Fruit fly (Drosophila melanogaster) whole organism, embryonic: ENCODE data around the gene wg.

ENCODE experiments used
- Abd-B ChIP-seq: fragments of 200-800 bp; sonication (Bioruptor generic); optimal IDR thresholded peaks from 2 replicates; lab custom pipeline; 2018; ENCODE audit warnings: missing biosample characterization, mild to moderate bottlenecking, missing genetic modification characterization, moderate library complexity
- Ada2b ChIP-seq: fragments of 200-800 bp; sonication (Bioruptor generic); IDR thresholded peaks from 2 replicates; pipeline ENCODE4 v1.3.6; 2022; ENCODE audit warnings: missing biosample characterization, missing genetic modification characterization
- Adf1 ChIP-seq: fragments of 200-800 bp; sonication (Bioruptor generic); IDR thresholded peaks from 2 replicates; pipeline ENCODE4 v1.3.6; 2022; ENCODE audit warnings: missing biosample characterization, missing genetic modification characterization
- CG10979 ChIP-seq: fragments of 200-800 bp; sonication (Bioruptor generic); optimal IDR thresholded peaks from 2 replicates; lab custom pipeline; 2018; ENCODE audit warnings: missing biosample characterization, mild to moderate bottlenecking, missing genetic modification characterization, moderate library complexity
- CG14965 ChIP-seq: fragments of 200-800 bp; sonication (Bioruptor generic); optimal IDR thresholded peaks from 2 replicates; lab custom pipeline; 2016; ENCODE audit warnings: missing biosample characterization, missing genetic modification characterization, borderline replicate concordance
- CG15601 ChIP-seq: fragments of 200-800 bp; sonication (Bioruptor generic); optimal IDR thresholded peaks from 3 replicates; lab custom pipeline; 2019; ENCODE audit warnings: missing biosample characterization, mild to moderate bottlenecking, missing genetic modification characterization, moderate library complexity
- CG15696 ChIP-seq: fragments of 200-800 bp; sonication (Bioruptor generic); optimal IDR thresholded peaks from 2 replicates; lab custom pipeline; 2019; ENCODE audit warnings: missing biosample characterization, mild to moderate bottlenecking, missing genetic modification characterization, moderate library complexity
- CG16815 ChIP-seq: fragments of 200-800 bp; sonication (Bioruptor generic); optimal IDR thresholded peaks from 3 replicates; lab custom pipeline; 2017; ENCODE audit warnings: missing biosample characterization, mild to moderate bottlenecking, missing genetic modification characterization
- CG17385 ChIP-seq: fragments of 200-800 bp; sonication (Bioruptor generic); optimal IDR thresholded peaks from 3 replicates; lab custom pipeline; 2018; ENCODE audit warnings: missing biosample characterization, mild to moderate bottlenecking, missing genetic modification characterization
- CG2202 ChIP-seq: fragments of 200-800 bp; sonication (Bioruptor generic); optimal IDR thresholded peaks from 2 replicates; lab custom pipeline; 2018; ENCODE audit warnings: missing biosample characterization, mild to moderate bottlenecking, missing genetic modification characterization
- CG2875 ChIP-seq: fragments of 200-800 bp; sonication (Bioruptor generic); optimal IDR thresholded peaks from 2 replicates; lab custom pipeline; 2017; ENCODE audit warnings: missing biosample characterization, mild to moderate bottlenecking, missing genetic modification characterization, missing genetic modification reagents
- CG30431 ChIP-seq: fragments of 200-800 bp; sonication (Bioruptor generic); optimal IDR thresholded peaks from 2 replicates; lab custom pipeline; 2017; ENCODE audit warnings: missing biosample characterization, missing genetic modification characterization
- CG31224 ChIP-seq: fragments of 200-800 bp; sonication (Bioruptor generic); IDR thresholded peaks from 2 replicates; pipeline ENCODE4 v1.3.6; 2022; ENCODE audit warnings: missing biosample characterization, missing genetic modification characterization
- CG32767 ChIP-seq: fragments of 200-800 bp; sonication (Bioruptor generic); IDR thresholded peaks from 2 replicates; pipeline ENCODE4 v1.3.6; 2022; ENCODE audit warnings: missing biosample characterization, missing genetic modification characterization
- CG33557 ChIP-seq: fragments of 200-800 bp; sonication (Bioruptor generic); optimal IDR thresholded peaks from 2 replicates; lab custom pipeline; 2019; ENCODE audit warnings: missing biosample characterization, mild to moderate bottlenecking, missing genetic modification characterization, moderate library complexity
- CG3726 ChIP-seq: fragments of 200-800 bp; sonication (Bioruptor generic); IDR thresholded peaks from 3 replicates; pipeline ENCODE4, ENCODE4 v1.3.6; 2022; ENCODE audit warnings: missing biosample characterization, missing genetic modification characterization
- CG5245 ChIP-seq: fragments of 200-800 bp; sonication (Bioruptor generic); optimal IDR thresholded peaks from 3 replicates; lab custom pipeline; 2016; ENCODE audit warnings: missing biosample characterization, missing genetic modification characterization
- CG6689 ChIP-seq: fragments of 200-800 bp; sonication (Bioruptor generic); IDR thresholded peaks from 2 replicates; pipeline ENCODE4 v1.3.6; 2022; ENCODE audit warnings: missing biosample characterization, missing genetic modification characterization
- CG6854 ChIP-seq: fragments of 200-800 bp; sonication (Bioruptor generic); optimal IDR thresholded peaks from 3 replicates; lab custom pipeline; 2017; ENCODE audit warnings: missing biosample characterization, mild to moderate bottlenecking, missing genetic modification characterization
- CG7839 ChIP-seq: fragments of 200-800 bp; sonication (Bioruptor generic); optimal IDR thresholded peaks from 3 replicates; lab custom pipeline; 2018; ENCODE audit warnings: missing biosample characterization, mild to moderate bottlenecking, missing genetic modification characterization, moderate library complexity
- CG8290 ChIP-seq, 3 experiments: fragments of 200-800 bp; sonication (Bioruptor generic); optimal IDR thresholded peaks; 2 replicates each; lab custom pipeline; 2016 to 2019; ENCODE audit warnings: missing biosample characterization in 3 of 3, missing genetic modification characterization in 3 of 3, mild to moderate bottlenecking in 2 of 3, moderate library complexity in 1 of 3
- CG9609 ChIP-seq: fragments of 200-800 bp; sonication (Bioruptor generic); optimal IDR thresholded peaks from 3 replicates; lab custom pipeline; 2016; ENCODE audit warnings: missing biosample characterization, missing genetic modification characterization
- CG9727 ChIP-seq: fragments of 200-800 bp; sonication (Bioruptor generic); optimal IDR thresholded peaks from 3 replicates; lab custom pipeline; 2017; ENCODE audit warnings: missing biosample characterization, mild to moderate bottlenecking, missing genetic modification characterization
- CG9797 ChIP-seq: fragments of 200-800 bp; sonication (Bioruptor generic); optimal IDR thresholded peaks from 3 replicates; lab custom pipeline; 2018; ENCODE audit warnings: missing biosample characterization, mild to moderate bottlenecking, missing genetic modification characterization
- CG9932 ChIP-seq: fragments of 200-800 bp; sonication (Bioruptor generic); IDR thresholded peaks from 2 replicates; pipeline ENCODE4 v1.3.6; 2022; ENCODE audit warnings: missing biosample characterization, missing genetic modification characterization
- CHES-1-like ChIP-seq: fragments of 200-800 bp; sonication (Bioruptor generic); optimal IDR thresholded peaks from 2 replicates; lab custom pipeline; 2016; ENCODE audit warnings: missing biosample characterization, missing genetic modification characterization
- Camta ChIP-seq: fragments of 200-800 bp; sonication (Bioruptor generic); optimal IDR thresholded peaks from 2 replicates; lab custom pipeline; 2016; ENCODE audit warnings: missing biosample characterization, missing genetic modification characterization
- CoRest ChIP-seq: fragments of 200-800 bp; sonication (Bioruptor generic); optimal IDR thresholded peaks from 3 replicates; lab custom pipeline; 2018; ENCODE audit warnings: missing biosample characterization, mild to moderate bottlenecking, missing genetic modification characterization, moderate library complexity
- D19A ChIP-seq: fragments of 200-800 bp; optimal IDR thresholded peaks from 3 replicates; lab custom pipeline; 2019; ENCODE audit warnings: missing biosample characterization, mild to moderate bottlenecking, missing genetic modification characterization, moderate library complexity
- Dp ChIP-seq: fragments of 200-800 bp; sonication (Bioruptor generic); optimal IDR thresholded peaks from 2 replicates; lab custom pipeline; 2018; ENCODE audit warnings: missing biosample characterization, mild to moderate bottlenecking, missing genetic modification characterization, moderate library complexity
- Ets65A ChIP-seq: fragments of 200-800 bp; sonication (Bioruptor generic); peaks from one replicate; lab custom pipeline; 2016; ENCODE audit warnings: missing biosample characterization, missing genetic modification characterization
- Gsc ChIP-seq: fragments of 200-800 bp; sonication (Bioruptor generic); IDR thresholded peaks from 2 replicates; pipeline ENCODE4 v1.3.6; 2022; ENCODE audit warnings: missing biosample characterization, missing genetic modification characterization
- Hr3 ChIP-seq: fragments of 200-800 bp; sonication (Bioruptor generic); optimal IDR thresholded peaks from 3 replicates; lab custom pipeline; 2016; ENCODE audit warnings: missing biosample characterization, missing genetic modification characterization
- MBD-R2 ChIP-seq: fragments of 200-800 bp; sonication (Bioruptor generic); IDR thresholded peaks from 2 replicates; pipeline ENCODE4 v1.3.6; 2022; ENCODE audit warnings: missing biosample characterization, missing genetic modification characterization
- Mad ChIP-seq: fragments of 200-800 bp; sonication (Bioruptor generic); optimal IDR thresholded peaks from 2 replicates; lab custom pipeline; 2016; ENCODE audit warnings: missing biosample characterization, missing genetic modification characterization
- Oli ChIP-seq: fragments of 200-800 bp; sonication (Bioruptor generic); optimal IDR thresholded peaks from 2 replicates; lab custom pipeline; 2018; ENCODE audit warnings: missing biosample characterization, mild to moderate bottlenecking, missing genetic modification characterization, moderate library complexity
- aop ChIP-seq: fragments of 200-800 bp; sonication (Bioruptor generic); IDR thresholded peaks from 2 replicates; pipeline ENCODE4 v1.3.6; 2022; ENCODE audit warnings: missing biosample characterization, missing genetic modification characterization
- ato ChIP-seq: fragments of 200-800 bp; sonication (Bioruptor generic); IDR thresholded peaks from 2 replicates; pipeline ENCODE4 v1.3.6; 2022; ENCODE audit warnings: missing biosample characterization, missing genetic modification characterization; ENCODE audit not compliant: partially characterized antibody
- bcd ChIP-seq: fragments of 200-800 bp; sonication (Bioruptor generic); optimal IDR thresholded peaks from 2 replicates; lab custom pipeline; 2017; ENCODE audit warnings: missing biosample characterization, mild to moderate bottlenecking, missing genetic modification characterization
- croc ChIP-seq: fragments of 200-800 bp; sonication (Bioruptor generic); conservative IDR thresholded peaks from 3 replicates; pipeline ENCODE4 v1.3.6; 2022; ENCODE audit warnings: missing biosample characterization, missing genetic modification characterization
- gcm ChIP-seq: fragments of 200-800 bp; sonication (Bioruptor generic); optimal IDR thresholded peaks from 2 replicates; lab custom pipeline; 2019; ENCODE audit warnings: missing biosample characterization, mild to moderate bottlenecking, missing genetic modification characterization, moderate library complexity
- grau ChIP-seq: fragments of 200-800 bp; optimal IDR thresholded peaks from 3 replicates; lab custom pipeline; 2019; ENCODE audit warnings: missing biosample characterization, mild to moderate bottlenecking, missing genetic modification characterization, moderate library complexity
- jigr1 ChIP-seq: fragments of 200-800 bp; sonication (Bioruptor generic); IDR thresholded peaks from 3 replicates; pipeline ENCODE4 v1.3.6; 2022; ENCODE audit warnings: missing biosample characterization, missing genetic modification characterization
- lilli ChIP-seq: fragments of 200-800 bp; sonication (Bioruptor generic); optimal IDR thresholded peaks from 3 replicates; lab custom pipeline; 2016; ENCODE audit warnings: missing biosample characterization, missing genetic modification characterization
- p53 ChIP-seq: fragments of 200-800 bp; sonication (Bioruptor generic); optimal IDR thresholded peaks from 2 replicates; lab custom pipeline; 2016; ENCODE audit warnings: missing biosample characterization, missing genetic modification characterization
- sisA ChIP-seq: fragments of 200-800 bp; sonication (Bioruptor generic); IDR thresholded peaks from 2 replicates; pipeline ENCODE4 v1.3.6; 2022; ENCODE audit warnings: missing biosample characterization, missing genetic modification characterization
- sr ChIP-seq: fragments of 200-800 bp; sonication (Bioruptor generic); IDR thresholded peaks from 3 replicates; pipeline ENCODE4 v1.3.6; 2022; ENCODE audit warnings: missing biosample characterization, missing genetic modification characterization
- tap ChIP-seq: fragments of 200-800 bp; optimal IDR thresholded peaks from 3 replicates; lab custom pipeline; 2019; ENCODE audit warnings: missing biosample characterization, mild to moderate bottlenecking, missing genetic modification characterization, moderate library complexity
- tin ChIP-seq: fragments of 200-800 bp; sonication (Bioruptor generic); optimal IDR thresholded peaks from 3 replicates; lab custom pipeline; 2016; ENCODE audit warnings: missing biosample characterization, missing genetic modification characterization
- tio ChIP-seq: fragments of 200-800 bp; sonication (Bioruptor generic); optimal IDR thresholded peaks from 2 replicates; lab custom pipeline; 2017; ENCODE audit warnings: missing biosample characterization, missing genetic modification characterization, inconsistent platforms
- wor ChIP-seq: fragments of 200-800 bp; sonication (Bioruptor generic); IDR thresholded peaks from 2 replicates; pipeline ENCODE4 v1.3.6; 2022; ENCODE audit warnings: missing biosample characterization, missing genetic modification characterization

The wg gene

dm6 chr2L:7261989-7262388, 45.0 kb upstream of the wg start (continued):
- TF ChIP-seq sr (no peak), CG33557 (GFP tag; lab: Kevin White, UChicago) (peak; percentile 55), grau (tag; lab: Kevin White, UChicago) (peak; percentile 51), jigr1 (GFP tag; lab: Robert Waterston, UW) (no peak), CG9932 (no peak), Gsc (no peak), CG9797 (GFP tag; lab: Kevin White, UChicago) (no peak), lilli (GFP tag; lab: Kevin White, UChicago) (peak; percentile 33), CG6689 (GFP tag; lab: Robert Waterston, UW) (peak; percentile 55; the same call in 1 of the 2 replicates), bcd (GFP tag; lab: Kevin White, UChicago) (peak; percentile 32), Dp (GFP tag; lab: Kevin White, UChicago) (no peak), Abd-B (GFP tag; lab: Kevin White, UChicago) (peak; percentile 20), Adf1 (GFP tag; lab: Robert Waterston, UW) (no peak), sisA (peak; percentile 66), croc (GFP tag; lab: Robert Waterston, UW) (peak; percentile 59; the same call in 2 of the 3 replicates), CG16815 (GFP tag; lab: Kevin White, UChicago) (peak; percentile 32), CG14965 (no peak), CG5245 (peak; percentile 20), Mad (peak; percentile 12), tap (tag; lab: Kevin White, UChicago) (peak; percentile 34), tio (GFP tag; lab: Kevin White, UChicago) (peak; percentile 33), p53 (no peak), CG6854 (no peak), CoRest (tag; lab: Kevin White, UChicago) (peak; percentile 36), Hr3 (GFP tag; lab: Kevin White, UChicago) (peak; percentile 61), CHES-1-like (no peak), wor (peak; percentile 41), tin (GFP tag; lab: Kevin White, UChicago) (peak; percentile 55), CG3726 (GFP tag; lab: Robert Waterston, UW) (no peak), Oli (tag; lab: Kevin White, UChicago) (peak; percentile 55), CG2202 (tag; lab: Kevin White, UChicago) (peak; percentile 68), CG7839 (tag; lab: Kevin White, UChicago) (peak; percentile 65), CG15696 (tag; lab: Kevin White, UChicago) (peak; percentile 34), aop (GFP tag; lab: Robert Waterston, UW) (no peak), CG30431 (peak; percentile 23), MBD-R2 (GFP tag; lab: Robert Waterston, UW) (no peak), CG2875 (GFP tag; lab: Kevin White, UChicago) (peak; percentile 58), CG31224 (GFP tag; lab: Robert Waterston, UW) (no peak), CG15601 (tag; lab: Kevin White, UChicago) (peak; percentile 60), CG10979 (peak; percentile 78), CG17385 (peak; percentile 59), D19A (peak; percentile 63), CG9609 (GFP tag; lab: Kevin White, UChicago) (peak; percentile 35), ato (GFP tag; lab: Robert Waterston, UW) (no peak), gcm (GFP tag; lab: Kevin White, UChicago) (peak; percentile 40), CG8290 (GFP tag; optimal IDR thresholded peaks at IDR 0.05; lab: Kevin White, UChicago) (peak; percentile 1), CG8290 (tag; optimal IDR thresholded peaks at IDR 0.05; lab: Kevin White, UChicago) (peak in 1 of 2 experiments; percentile 11), CG9727 (peak; percentile 46), CG32767 (no peak), Ada2b (GFP tag; lab: Robert Waterston, UW) (peak; percentile 30; the same call in 1 of the 2 replicates), Ets65A (GFP tag; lab: Kevin White, UChicago) (peak; percentile 96), Camta (GFP tag; lab: Kevin White, UChicago) (peak; percentile 4)
